Fruit fly (Drosophila melanogaster) whole organism: ENCODE results near the gene CG14340.

Experiments
- CG8478 ChIP-seq: fragments of >200 bp; optimal IDR thresholded peaks from 2 replicates; lab custom pipeline; 2018; ENCODE audit warnings: inconsistent platforms
- Dll ChIP-seq: fragments of >200 bp; optimal IDR thresholded peaks from 2 replicates; lab custom pipeline; 2017
- pan ChIP-seq: fragments of >200 bp; optimal IDR thresholded peaks from 2 replicates; lab custom pipeline; 2017
- psq ChIP-seq: fragments of >200 bp; optimal IDR thresholded peaks from 2 replicates; lab custom pipeline; 2017

DNA sequence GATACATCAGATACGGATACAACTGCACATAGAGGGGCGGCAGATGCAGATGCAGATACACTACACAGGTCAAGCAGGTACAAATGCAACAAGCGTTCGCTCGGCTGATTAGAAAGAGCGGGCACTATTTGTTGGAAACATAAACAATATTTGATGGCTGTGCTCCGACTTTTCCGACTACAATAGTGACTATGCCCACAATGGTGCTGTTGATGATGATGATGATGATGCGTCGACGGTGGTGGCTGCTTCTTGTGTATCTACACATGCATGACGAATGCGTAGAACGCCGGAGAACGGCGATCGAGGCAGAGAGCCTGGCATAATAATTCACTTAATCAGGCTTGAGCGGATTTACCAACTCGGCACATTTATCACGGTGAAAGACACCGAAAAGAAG is 44.7 kb upstream of the CG14340 start:
- TF ChIP-seq psq (lab: Kevin White, UChicago) (no peak), pan (lab: Kevin White, UChicago) (no peak), CG8478 (lab: Kevin White, UChicago) (no peak), Dll (lab: Kevin White, UChicago) (no peak)
